Fruit fly (Drosophila melanogaster): ENCODE measurements around the gene RpL22.

The RpL22 gene

DNA sequence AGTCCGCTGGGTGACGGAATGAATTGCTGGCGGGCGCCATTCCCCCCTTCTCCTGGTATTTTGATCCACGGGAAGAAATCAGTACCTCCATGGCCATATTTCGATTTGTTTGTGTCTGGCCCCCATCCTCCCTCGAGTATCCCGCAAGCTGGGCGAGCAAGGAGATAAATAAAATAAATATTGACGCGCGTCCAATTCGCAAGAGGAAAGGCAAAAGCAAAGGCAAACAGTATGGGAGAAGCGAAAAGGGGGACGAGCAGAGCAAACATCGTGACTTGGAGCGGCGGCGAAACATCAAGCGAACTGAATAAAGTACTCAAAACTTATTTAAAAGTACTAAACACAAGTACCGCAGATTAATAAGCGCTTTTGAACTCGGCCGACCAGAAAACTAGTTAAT lies 3.0 kb upstream of the RpL22 start (continued):
- TF ChIP-seq CG10147 (GFP tag; optimal IDR thresholded peaks at IDR 0.05) (no peak), Six4 (GFP tag; optimal IDR thresholded peaks at IDR 0.05) (no peak), Lpt (GFP tag; optimal IDR thresholded peaks at IDR 0.05) (no peak), unpg (GFP tag; optimal IDR thresholded peaks at IDR 0.05) (no peak), mam (GFP tag; optimal IDR thresholded peaks at IDR 0.05) (no peak), CG4617 (GFP tag; optimal IDR thresholded peaks at IDR 0.05; ENCODE audit: borderline replicate concordance) (no peak), CG7928 (GFP tag; optimal IDR thresholded peaks at IDR 0.05) (no peak), CG1529 (GFP tag; optimal IDR thresholded peaks at IDR 0.05) (no peak), trem (tag; optimal IDR thresholded peaks at IDR 0.05) (no peak), Ets97D (GFP tag; optimal IDR thresholded peaks at IDR 0.05) (no peak), sim (GFP tag; IDR thresholded peaks at IDR 0.05) (no peak), CG18619 (GFP tag; optimal IDR thresholded peaks at IDR 0.05) (no peak), NC2β (GFP tag; optimal IDR thresholded peaks at IDR 0.05) (no peak), Sin3A (optimal IDR thresholded peaks at IDR 0.05) (no peak), MBD-R2 (GFP tag; IDR thresholded peaks at IDR 0.05) (no peak), ci (GFP tag; IDR thresholded peaks at IDR 0.05) (no peak), CG9609 (GFP tag; optimal IDR thresholded peaks at IDR 0.05) (no peak), CG2202 (tag; optimal IDR thresholded peaks at IDR 0.05) (no peak), Dip3 (GFP tag; optimal IDR thresholded peaks at IDR 0.05) (no peak), CG4360 (GFP tag; IDR thresholded peaks at IDR 0.05) (no peak), zen2 (GFP tag; IDR thresholded peaks at IDR 0.05; ENCODE audit: partially characterized antibody) (no peak), twi (tag; optimal IDR thresholded peaks at IDR 0.05) (no peak), hkb (optimal IDR thresholded peaks at IDR 0.05) (no peak), hkb (GFP tag; IDR thresholded peaks at IDR 0.05) (no peak), tgo (GFP tag; IDR thresholded peaks at IDR 0.05) (no peak), Neu2 (GFP tag; optimal IDR thresholded peaks at IDR 0.05; ENCODE audit: borderline replicate concordance) (no peak), CG8290 (GFP tag; optimal IDR thresholded peaks at IDR 0.05) (no peak), CG8290 (tag; optimal IDR thresholded peaks at IDR 0.05) (peak in 1 of 2 experiments; percentile 10), pfk (GFP tag; optimal IDR thresholded peaks at IDR 0.05) (no peak), bsh (GFP tag; optimal IDR thresholded peaks at IDR 0.05) (no peak), MTF-1 (GFP tag; optimal IDR thresholded peaks at IDR 0.05; ENCODE audit: borderline replicate concordance) (peak; percentile 6)

DNA sequence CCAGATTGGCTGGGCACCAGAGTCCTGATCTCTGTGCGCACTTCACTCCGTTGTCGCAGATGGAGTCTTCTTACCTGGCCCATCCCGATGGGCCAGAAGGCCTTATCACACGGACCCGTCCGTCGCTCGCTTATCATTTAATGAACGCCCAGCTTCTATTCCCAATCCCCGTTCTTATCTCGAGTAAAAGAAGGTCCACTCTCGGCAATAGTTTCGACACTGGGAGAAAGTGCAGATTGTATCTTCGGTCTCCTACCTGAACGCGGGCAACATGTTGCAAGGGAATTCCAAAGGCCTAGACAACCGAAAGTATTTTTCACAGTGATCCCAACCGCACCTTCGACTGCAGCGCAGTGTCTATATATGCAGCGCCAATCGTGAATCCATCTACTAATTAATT lies 1.2 kb upstream of the RpL22 start:
- TF ChIP-seq zf30C (GFP tag; optimal IDR thresholded peaks at IDR 0.05) (peak; percentile 82), CG8765 (GFP tag; IDR thresholded peaks at IDR 0.05) (peak; percentile 17; the same call in 1 of the 2 replicates), toy (GFP tag; IDR thresholded peaks at IDR 0.05) (no peak), CG7987 (GFP tag; optimal IDR thresholded peaks at IDR 0.05) (no peak), CG14441 (GFP tag; IDR thresholded peaks at IDR 0.05) (no peak), CG15479 (GFP tag; optimal IDR thresholded peaks at IDR 0.05) (peak; percentile 84)

DNA sequence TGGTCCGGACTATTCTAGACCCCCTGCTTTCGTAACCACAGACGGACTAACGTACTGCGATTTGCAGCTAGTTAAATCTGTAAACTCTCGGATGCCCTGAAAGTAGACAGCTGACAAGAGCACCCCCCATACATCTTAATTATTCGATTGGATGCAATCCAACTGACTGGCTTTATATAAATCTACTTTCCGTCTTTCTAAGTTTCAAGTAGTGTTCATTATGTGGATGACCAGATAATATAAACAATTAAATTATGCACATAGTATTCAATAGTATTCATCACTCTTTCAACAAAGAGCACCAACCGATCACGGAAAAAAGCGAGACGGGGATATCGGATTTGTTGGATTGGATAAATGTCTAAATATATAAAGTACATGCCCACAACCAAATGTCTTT lies 2.9 kb downstream of the RpL22 start:
- TF ChIP-seq sens (GFP tag) (peak; percentile 63), Med (GFP tag) (peak; percentile 71), onecut (GFP tag; IDR thresholded peaks at IDR 0.05) (no peak)
